Worm (Caenorhabditis elegans): ENCODE measurements around the gene srb-1.

srb-1 gene

DNA sequence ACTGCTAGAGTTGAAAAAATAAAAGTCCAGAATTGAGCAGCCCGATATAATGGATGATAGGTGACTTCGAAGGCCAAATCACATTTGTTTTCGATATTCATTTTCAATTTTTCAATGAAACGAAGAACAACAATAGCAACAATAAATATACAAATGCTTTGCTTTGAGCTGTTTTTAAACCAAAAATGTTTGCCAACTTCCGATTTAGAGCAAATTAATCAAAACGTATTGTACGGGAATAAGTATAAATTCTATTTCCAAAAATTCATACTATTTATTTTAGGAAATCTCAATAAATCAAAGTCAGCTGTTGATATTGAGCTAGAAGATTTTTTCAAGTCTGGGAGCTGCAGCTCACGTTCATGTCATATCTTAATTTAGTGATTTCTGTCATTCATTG is at the start of gene srb-1:
Gene srb-1 (minus strand): TSS at position 101 of the 400 bp plus-strand sequence.
- TF ChIP-seq hlh-1 (tag; optimal IDR thresholded peaks at IDR 0.05) = no peak
- no peak for TF ChIP-seq ceh-39 (tag; optimal IDR thresholded peaks at IDR 0.05)
- TF ChIP-seq sptf-1 (tag; optimal IDR thresholded peaks at IDR 0.05) = no peak
- no peak for TF ChIP-seq tbx-8 (GFP tag; optimal IDR thresholded peaks at IDR 0.05)
- TF ChIP-seq bed-3 (GFP tag; optimal IDR thresholded peaks at IDR 0.05) = no peak
- TF ChIP-seq nhr-28 (tag; optimal IDR thresholded peaks at IDR 0.05) = no peak
- no peak for TF ChIP-seq ceh-83 (GFP tag; optimal IDR thresholded peaks at IDR 0.05)
- TF ChIP-seq M03D4.4 (tag; optimal IDR thresholded peaks at IDR 0.05) = no peak
- no peak for TF ChIP-seq ces-1 (GFP tag; optimal IDR thresholded peaks at IDR 0.05)
- TF ChIP-seq mls-2 (tag; optimal IDR thresholded peaks at IDR 0.05) = no peak
- no peak for TF ChIP-seq mep-1 (tag; optimal IDR thresholded peaks at IDR 0.05)
- no peak for TF ChIP-seq lsy-2 (tag; optimal IDR thresholded peaks at IDR 0.05)

- no peak for TF ChIP-seq mab-5 (tag; optimal IDR thresholded peaks at IDR 0.05)
- TF ChIP-seq mep-1 (tag; optimal IDR thresholded peaks at IDR 0.05) = no peak
- TF ChIP-seq elt-1 (tag; optimal IDR thresholded peaks at IDR 0.05; ENCODE audit: borderline replicate concordance, insufficient read depth) = no peak
- no peak for TF ChIP-seq ceh-39 (tag; optimal IDR thresholded peaks at IDR 0.05)
- TF ChIP-seq ceh-43 (GFP tag; optimal IDR thresholded peaks at IDR 0.05) = no peak
- no peak for TF ChIP-seq nhr-12 (tag; optimal IDR thresholded peaks at IDR 0.05)
- no peak for TF ChIP-seq drap-1 (GFP tag; optimal IDR thresholded peaks at IDR 0.05)
- TF ChIP-seq nhr-2 (tag; optimal IDR thresholded peaks at IDR 0.05) = no peak
- no peak for TF ChIP-seq unc-120 (tag; optimal IDR thresholded peaks at IDR 0.05; ENCODE audit: poor library complexity, severe bottlenecking)
- TF ChIP-seq nhr-76 (tag; optimal IDR thresholded peaks at IDR 0.05) = no peak
- no peak for TF ChIP-seq hlh-1 (tag; optimal IDR thresholded peaks at IDR 0.05)
- TF ChIP-seq lin-32 (GFP tag; optimal IDR thresholded peaks at IDR 0.05) = no peak
- no peak for TF ChIP-seq elt-3 (tag; optimal IDR thresholded peaks at IDR 0.05)
- no peak for TF ChIP-seq blmp-1 (tag; optimal IDR thresholded peaks at IDR 0.05)
- no peak for TF ChIP-seq pha-4 (tag; optimal IDR thresholded peaks at IDR 0.05)
- no peak for TF ChIP-seq M03D4.4 (tag; optimal IDR thresholded peaks at IDR 0.05)
- no peak for TF ChIP-seq flh-1 (GFP tag; optimal IDR thresholded peaks at IDR 0.05)
- no peak for TF ChIP-seq unc-39 (tag; optimal IDR thresholded peaks at IDR 0.05)
Observed at ce11 chrII:5218349-5218748, 47.5 kb upstream of the srb-1 start.

DNA sequence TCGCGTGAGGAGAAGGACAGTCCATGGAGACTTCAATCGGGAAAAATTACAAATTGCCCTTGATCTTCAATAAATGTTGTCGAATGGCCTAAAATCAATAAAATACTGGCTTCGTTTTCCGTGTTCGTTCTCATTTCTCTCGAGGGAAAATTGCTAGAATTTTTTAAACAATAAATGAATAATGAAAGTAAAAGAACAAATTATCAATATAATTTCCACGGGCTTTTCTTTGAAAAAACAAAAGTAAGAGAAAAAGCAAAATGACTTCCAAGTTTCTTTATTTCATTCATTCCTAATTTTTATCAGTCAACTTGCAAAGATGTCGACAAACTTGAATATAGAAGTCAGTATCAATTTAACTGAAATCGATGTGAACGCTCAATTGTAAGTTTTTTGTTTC is 41.8 kb upstream of the srb-1 start, which contains the start of gene C34F11.1:
Gene C34F11.1 (plus strand): TSS at position 301 of the 400 bp plus-strand sequence.
- TF ChIP-seq ceh-83 (GFP tag; optimal IDR thresholded peaks at IDR 0.05) = no peak
- TF ChIP-seq sptf-1 (tag; optimal IDR thresholded peaks at IDR 0.05) = no peak
- no peak for TF ChIP-seq ceh-43 (GFP tag; optimal IDR thresholded peaks at IDR 0.05)
- TF ChIP-seq unc-62 (GFP tag; optimal IDR thresholded peaks at IDR 0.05) = no peak

DNA sequence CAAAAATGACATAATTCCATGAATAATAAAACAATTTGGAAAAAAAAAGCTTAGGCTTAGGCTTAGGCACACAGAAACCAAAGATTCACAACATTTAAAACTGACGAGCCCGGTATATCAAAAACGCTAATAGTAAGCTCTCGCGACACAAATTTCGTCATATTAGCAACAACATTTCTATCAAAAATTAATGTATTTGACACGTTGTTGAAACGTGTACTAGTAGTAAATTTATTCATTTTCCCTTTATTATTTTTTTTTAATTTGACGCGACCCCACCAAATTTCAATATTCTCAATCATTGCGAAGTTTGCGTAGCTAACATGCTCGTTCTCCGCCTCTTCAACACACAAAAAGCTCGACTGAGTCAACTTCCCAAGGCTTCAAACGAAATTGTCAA is 41.1 kb upstream of the srb-1 start, which contains the start of gene C34F11.2:
Gene C34F11.2 (plus strand): TSS at position 301 of the 400 bp plus-strand sequence.
- TF ChIP-seq mab-5 (tag; optimal IDR thresholded peaks at IDR 0.05) (no peak), ztf-11 (tag; optimal IDR thresholded peaks at IDR 0.05) (no peak), unc-62 (GFP tag; optimal IDR thresholded peaks at IDR 0.05) (no peak), elt-1 (tag; optimal IDR thresholded peaks at IDR 0.05; ENCODE audit: borderline replicate concordance, insufficient read depth) (no peak), drap-1 (GFP tag; optimal IDR thresholded peaks at IDR 0.05) (no peak)

ce11 chrII:5210830-5211229 is 40.0 kb upstream of the srb-1 start, which contains the start of gene C34F11.8:
Gene C34F11.8, minus strand, starts transcription at chrII:5210964.
- TF ChIP-seq zip-8 (tag; optimal IDR thresholded peaks at IDR 0.05) (no peak), elt-1 (tag; optimal IDR thresholded peaks at IDR 0.05; ENCODE audit: borderline replicate concordance, insufficient read depth) (no peak), blmp-1 (tag; optimal IDR thresholded peaks at IDR 0.05) (no peak), nhr-76 (tag; optimal IDR thresholded peaks at IDR 0.05) (no peak), ceh-39 (tag; optimal IDR thresholded peaks at IDR 0.05) (no peak), drap-1 (GFP tag; optimal IDR thresholded peaks at IDR 0.05) (no peak), tbx-8 (GFP tag; optimal IDR thresholded peaks at IDR 0.05) (no peak), lin-32 (GFP tag; optimal IDR thresholded peaks at IDR 0.05) (no peak), mab-5 (tag; optimal IDR thresholded peaks at IDR 0.05) (no peak), ceh-83 (GFP tag; optimal IDR thresholded peaks at IDR 0.05) (no peak), pha-4 (tag; optimal IDR thresholded peaks at IDR 0.05) (no peak), nhr-28 (tag; optimal IDR thresholded peaks at IDR 0.05) (no peak), elt-3 (tag; optimal IDR thresholded peaks at IDR 0.05) (no peak)

DNA sequence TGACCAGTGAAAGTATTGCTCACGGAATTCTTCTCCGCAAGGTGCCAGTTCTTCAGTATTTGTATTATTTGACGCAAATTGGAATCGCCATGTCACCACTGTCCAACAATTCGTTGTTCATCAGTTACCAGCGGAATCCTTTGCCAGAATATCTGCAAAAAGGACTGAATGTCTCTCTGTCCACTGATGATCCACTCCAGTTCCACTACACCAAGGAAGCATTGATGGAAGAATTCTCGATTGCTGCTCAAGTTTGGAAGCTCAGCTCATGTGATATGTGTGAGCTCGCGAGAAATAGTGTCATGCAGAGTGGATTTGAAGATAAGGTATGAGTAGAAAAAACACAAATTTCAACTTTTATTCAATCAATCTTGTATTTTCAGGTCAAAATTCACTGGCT is 38.3 kb upstream of the srb-1 start:
- TF ChIP-seq unc-62 (GFP tag; optimal IDR thresholded peaks at IDR 0.05) (no peak), tbx-8 (GFP tag; optimal IDR thresholded peaks at IDR 0.05) (no peak), hlh-1 (tag; optimal IDR thresholded peaks at IDR 0.05) (no peak), nhr-76 (tag; optimal IDR thresholded peaks at IDR 0.05) (no peak), lin-13 (tag; optimal IDR thresholded peaks at IDR 0.05) (no peak), zip-8 (tag; optimal IDR thresholded peaks at IDR 0.05) (no peak), flh-1 (GFP tag; optimal IDR thresholded peaks at IDR 0.05) (no peak), M03D4.4 (tag; optimal IDR thresholded peaks at IDR 0.05) (no peak), elt-1 (tag; optimal IDR thresholded peaks at IDR 0.05; ENCODE audit: borderline replicate concordance, insufficient read depth) (no peak), nhr-28 (tag; optimal IDR thresholded peaks at IDR 0.05) (no peak), pha-4 (tag; optimal IDR thresholded peaks at IDR 0.05) (no peak)

Measured in whole organism, mixed stage, embryonic.